Worm (Caenorhabditis elegans) whole organism, young adult: ENCODE measurements around the gene epn-1.

Experiments used
- B0035.1 ChIP-seq: sonication (generic microtip); optimal IDR thresholded peaks from 2 replicates; lab custom pipeline; 2016; ENCODE audit warnings: missing genetic modification characterization, mild to moderate bottlenecking, missing compliant biosample characterization, missing genotype, missing genetic modification reagents
- B0336.3 ChIP-seq: fragments of 200-800 bp; sonication (Bioruptor generic); IDR thresholded peaks from 2 replicates; pipeline ENCODE4 v1.3.6; 2022; ENCODE audit warnings: missing genetic modification characterization, missing compliant biosample characterization
- F37B4.10 ChIP-seq: fragments of 200-800 bp; sonication (Bioruptor generic); IDR thresholded peaks from 2 replicates; pipeline ENCODE4 v1.3.6; 2022; ENCODE audit warnings: missing genetic modification characterization, missing compliant biosample characterization
- F49E8.2 ChIP-seq: sonication (generic microtip); optimal IDR thresholded peaks from 3 replicates; lab custom pipeline; 2017; ENCODE audit warnings: missing genetic modification characterization, mild to moderate bottlenecking, missing compliant biosample characterization, antibody characterized with exemption, moderate library complexity; ENCODE audit not compliant: insufficient read depth
- F55B11.4 ChIP-seq: sonication (generic microtip); optimal IDR thresholded peaks from 2 replicates; lab custom pipeline; 2016; ENCODE audit warnings: missing compliant biosample characterization, missing genetic modification characterization, borderline replicate concordance; ENCODE audit not compliant: insufficient read depth
- F57C9.4 ChIP-seq: sonication (generic microtip); optimal IDR thresholded peaks from 2 replicates; lab custom pipeline; 2017; ENCODE audit warnings: mild to moderate bottlenecking, missing genetic modification characterization, missing compliant biosample characterization
- K12H6.12 ChIP-seq: fragments of 200-800 bp; sonication (Bioruptor generic); optimal IDR thresholded peaks from 2 replicates; lab custom pipeline; 2018; ENCODE audit warnings: mild to moderate bottlenecking, missing genetic modification characterization, missing compliant biosample characterization
- T07F8.4 ChIP-seq: sonication (generic microtip); optimal IDR thresholded peaks from 2 replicates; lab custom pipeline; 2016; ENCODE audit warnings: mild to moderate bottlenecking, missing genetic modification characterization, moderate library complexity, missing compliant biosample characterization
- T26A5.8 ChIP-seq: sonication (generic microtip); optimal IDR thresholded peaks from 2 replicates; lab custom pipeline; 2016; ENCODE audit warnings: missing genetic modification characterization, missing compliant biosample characterization
- Y53F4B.3 ChIP-seq: fragments of 200-800 bp; sonication (Bioruptor generic); IDR thresholded peaks from 2 replicates; pipeline ENCODE4 v1.3.6; 2022; ENCODE audit warnings: missing genetic modification reagents, missing genetic modification characterization, missing compliant biosample characterization
- Y67H2A.10 ChIP-seq: fragments of 200-800 bp; sonication (Bioruptor generic); conservative IDR thresholded peaks from 2 replicates; pipeline ENCODE4 v1.3.6; 2022; ENCODE audit warnings: missing genetic modification reagents, missing genetic modification characterization, missing compliant biosample characterization
- Y95B8A.8 ChIP-seq: fragments of 200-800 bp; sonication (Bioruptor generic); IDR thresholded peaks from 2 replicates; pipeline ENCODE4 v1.3.6; 2022; ENCODE audit warnings: missing genetic modification reagents, missing genetic modification characterization, missing compliant biosample characterization
- akir-1 ChIP-seq: fragments of 200-800 bp; sonication (Bioruptor generic); optimal IDR thresholded peaks from 2 replicates; lab custom pipeline; 2018; ENCODE audit warnings: mild to moderate bottlenecking, missing genetic modification characterization, moderate library complexity, missing compliant biosample characterization
- ama-1 ChIP-seq, 3 experiments: fragments of 150-350 bp in 1 of 3; sonication (generic microtip) in 2 of 3; optimal IDR thresholded peaks; 2 replicates each; lab custom pipeline; 2014 to 2018; ENCODE audit warnings: missing biosample characterization in 2 of 3, missing genetic modification characterization in 2 of 3, missing genetic modification reagents in 2 of 3
- attf-6 ChIP-seq: fragments of 200-800 bp; sonication (Bioruptor generic); IDR thresholded peaks from 2 replicates; pipeline ENCODE4 v1.3.6; 2022; ENCODE audit warnings: missing genetic modification reagents, missing genetic modification characterization, missing compliant biosample characterization
- bed-1 ChIP-seq: fragments of 200-800 bp; sonication (Bioruptor generic); IDR thresholded peaks from 2 replicates; pipeline ENCODE4 v1.3.6; 2022; ENCODE audit warnings: missing genetic modification reagents, missing genetic modification characterization, missing compliant biosample characterization
- ccch-3 ChIP-seq: fragments of 200-800 bp; sonication (Bioruptor generic); optimal IDR thresholded peaks from 2 replicates; lab custom pipeline; 2018; ENCODE audit warnings: mild to moderate bottlenecking, missing genetic modification characterization, missing compliant biosample characterization
- ceh-27 ChIP-seq: fragments of 200-800 bp; sonication (Bioruptor generic); optimal IDR thresholded peaks from 2 replicates; lab custom pipeline; 2018; ENCODE audit warnings: mild to moderate bottlenecking, missing genetic modification characterization, moderate library complexity, missing compliant biosample characterization
- ceh-40 ChIP-seq: fragments of 200-800 bp; sonication (Bioruptor generic); IDR thresholded peaks from 2 replicates; pipeline ENCODE4 v1.3.6; 2022; ENCODE audit warnings: missing genetic modification characterization, missing compliant biosample characterization
- ceh-79 ChIP-seq: sonication (generic microtip); optimal IDR thresholded peaks from 2 replicates; lab custom pipeline; 2017; ENCODE audit warnings: mild to moderate bottlenecking, missing genetic modification characterization, missing compliant biosample characterization
- dpl-1 ChIP-seq: fragments of 150-350 bp; optimal IDR thresholded peaks from 2 replicates; lab custom pipeline; 2014; ENCODE audit warnings: missing biosample characterization, missing genetic modification reagents, missing genetic modification characterization
- egl-18 ChIP-seq: fragments of 200-800 bp; sonication (Bioruptor generic); IDR thresholded peaks from 2 replicates; pipeline ENCODE4 v1.3.6; 2022; ENCODE audit warnings: missing genetic modification reagents, missing genetic modification characterization, missing compliant biosample characterization
- egl-44 ChIP-seq: fragments of 200-800 bp; sonication (Bioruptor generic); IDR thresholded peaks from 2 replicates; pipeline ENCODE4 v1.3.6; 2022; ENCODE audit warnings: missing genetic modification reagents, missing genetic modification characterization, missing compliant biosample characterization
- ets-4 ChIP-seq: fragments of 200-800 bp; sonication (Bioruptor generic); optimal IDR thresholded peaks from 2 replicates; lab custom pipeline; 2018; ENCODE audit warnings: mild to moderate bottlenecking, missing genetic modification characterization, missing compliant biosample characterization
- gei-17 ChIP-seq: fragments of 200-800 bp; sonication (Bioruptor generic); optimal IDR thresholded peaks from 2 replicates; lab custom pipeline; 2018; ENCODE audit warnings: mild to moderate bottlenecking, missing genetic modification characterization, missing compliant biosample characterization
- hmg-1.2 ChIP-seq: fragments of 200-800 bp; sonication (Bioruptor generic); IDR thresholded peaks from 2 replicates; pipeline ENCODE4 v1.3.6; 2022; ENCODE audit warnings: missing genetic modification reagents, missing genetic modification characterization, missing compliant biosample characterization
- let-607 ChIP-seq, 2 experiments: fragments of 200-800 bp in 1 of 2; sonication (Bioruptor generic) in 1 of 2; sonication (generic microtip) in 1 of 2; optimal IDR thresholded peaks; 2 replicates each; lab custom pipeline; 2016 to 2018; ENCODE audit warnings: mild to moderate bottlenecking in 2 of 2, missing compliant biosample characterization in 2 of 2, missing genetic modification characterization in 2 of 2, moderate library complexity in 2 of 2, missing genotype in 1 of 2
- lin-40 ChIP-seq: sonication (generic microtip); optimal IDR thresholded peaks from 2 replicates; lab custom pipeline; 2016; ENCODE audit warnings: missing genetic modification characterization, mild to moderate bottlenecking, missing compliant biosample characterization, missing genotype, missing genetic modification reagents
- lsy-27 ChIP-seq: sonication (generic microtip); optimal IDR thresholded peaks from 2 replicates; lab custom pipeline; 2017; ENCODE audit warnings: missing genetic modification characterization, mild to moderate bottlenecking, missing compliant biosample characterization, antibody characterized with exemption, missing genotype, borderline replicate concordance; ENCODE audit not compliant: insufficient read depth
- madf-10 ChIP-seq: sonication (generic microtip); optimal IDR thresholded peaks from 2 replicates; lab custom pipeline; 2016; ENCODE audit warnings: mild to moderate bottlenecking, missing genetic modification characterization, missing compliant biosample characterization
- madf-3 ChIP-seq: fragments of 200-800 bp; sonication (Bioruptor generic); IDR thresholded peaks from 2 replicates; pipeline ENCODE4 v1.3.6; 2022; ENCODE audit warnings: missing genetic modification reagents, missing genetic modification characterization, missing compliant biosample characterization
- madf-6 ChIP-seq: fragments of 200-800 bp; sonication (Bioruptor generic); IDR thresholded peaks from 2 replicates; pipeline ENCODE4 v1.3.6; 2022; ENCODE audit warnings: missing genetic modification reagents, missing genetic modification characterization, missing compliant biosample characterization
- mcd-1 ChIP-seq: fragments of 200-800 bp; sonication (Bioruptor generic); IDR thresholded peaks from 2 replicates; pipeline ENCODE4 v1.3.6; 2022; ENCODE audit warnings: missing genetic modification reagents, missing genetic modification characterization, missing compliant biosample characterization
- mes-4 ChIP-seq: sonication (generic microtip); optimal IDR thresholded peaks from 2 replicates; lab custom pipeline; 2016; ENCODE audit warnings: missing genotype, missing genetic modification characterization, missing compliant biosample characterization
- nfya-2 ChIP-seq: fragments of 200-800 bp; sonication (Bioruptor generic); IDR thresholded peaks from 2 replicates; pipeline ENCODE4 v1.3.6; 2022; ENCODE audit warnings: missing genetic modification reagents, missing genetic modification characterization, missing compliant biosample characterization
- nhr-120 ChIP-seq: fragments of 200-800 bp; sonication (Bioruptor generic); IDR thresholded peaks from 2 replicates; pipeline ENCODE4 v1.3.6; 2022; ENCODE audit warnings: missing genetic modification characterization, missing compliant biosample characterization
- nhr-179 ChIP-seq: sonication (generic microtip); optimal IDR thresholded peaks from 2 replicates; lab custom pipeline; 2016; ENCODE audit warnings: mild to moderate bottlenecking, missing genetic modification characterization, missing compliant biosample characterization
- nhr-80 ChIP-seq: sonication (generic microtip); optimal IDR thresholded peaks from 2 replicates; lab custom pipeline; 2016; ENCODE audit warnings: missing genetic modification characterization, missing compliant biosample characterization
- pbrm-1 ChIP-seq: fragments of 200-800 bp; sonication (Bioruptor generic); IDR thresholded peaks from 2 replicates; pipeline ENCODE4 v1.3.6; 2022; ENCODE audit warnings: missing genetic modification reagents, missing genetic modification characterization, missing compliant biosample characterization
- pha-4 ChIP-seq: fragments of 150-350 bp; sonication (generic microtip); optimal IDR thresholded peaks from 2 replicates; lab custom pipeline; 2014; ENCODE audit warnings: missing biosample characterization, missing genetic modification reagents, missing genetic modification characterization
- rcor-1 ChIP-seq: fragments of 200-800 bp; sonication (Bioruptor generic); IDR thresholded peaks from 2 replicates; pipeline ENCODE4 v1.3.6; 2022; ENCODE audit warnings: missing genetic modification reagents, missing genetic modification characterization, missing compliant biosample characterization
- repo-1 ChIP-seq: sonication (generic microtip); optimal IDR thresholded peaks from 2 replicates; lab custom pipeline; 2017; ENCODE audit warnings: mild to moderate bottlenecking, missing genetic modification characterization, missing compliant biosample characterization
- sdz-38 ChIP-seq: sonication (generic microtip); optimal IDR thresholded peaks from 2 replicates; lab custom pipeline; 2016; ENCODE audit warnings: missing genotype, missing genetic modification characterization, missing compliant biosample characterization
- snpc-4 ChIP-seq, 5 experiments: fragments of 150-350 bp in 1 of 5; sonication (generic microtip) in 4 of 5; optimal IDR thresholded peaks; 2 replicates each; lab custom pipeline; 2014 to 2018; ENCODE audit warnings: missing genetic modification characterization in 5 of 5, missing biosample characterization in 3 of 5, antibody characterized with exemption in 2 of 5, mild to moderate bottlenecking in 2 of 5, missing compliant biosample characterization in 2 of 5, missing genotype in 2 of 5, moderate library complexity in 2 of 5, missing genetic modification reagents in 1 of 5
- tbp1 ChIP-seq: fragments of 200-800 bp; sonication (Bioruptor generic); optimal IDR thresholded peaks from 2 replicates; lab custom pipeline; 2018; ENCODE audit warnings: mild to moderate bottlenecking, missing genetic modification characterization, missing compliant biosample characterization
- tbx-9 ChIP-seq: sonication (generic microtip); optimal IDR thresholded peaks from 2 replicates; lab custom pipeline; 2016; ENCODE audit warnings: borderline replicate concordance, missing genetic modification characterization, inconsistent platforms, missing compliant biosample characterization

epn-1 gene

ce11 chrX:14828766-14829165 is 10.5 kb upstream of the epn-1 start:
- TF ChIP-seq mcd-1 (GFP tag; lab: Robert Waterston, UW) = no peak
- no peak for TF ChIP-seq bed-1 (GFP tag; lab: Robert Waterston, UW)
- no peak for TF ChIP-seq akir-1 (GFP tag; lab: Kevin White, UChicago)
- TF ChIP-seq egl-18 (GFP tag; lab: Robert Waterston, UW) = no peak
- TF ChIP-seq madf-10 (tag; lab: Kevin White, UChicago) = no peak
- no peak for TF ChIP-seq repo-1 (tag; lab: Kevin White, UChicago)
- no peak for TF ChIP-seq T26A5.8 (tag; lab: Kevin White, UChicago)
- no peak for TF ChIP-seq K12H6.12 (tag; lab: Kevin White, UChicago)
- no peak for TF ChIP-seq tbp1
- TF ChIP-seq ceh-79 (tag; lab: Kevin White, UChicago) = no peak
- TF ChIP-seq pbrm-1 (GFP tag; lab: Robert Waterston, UW) = no peak
- no peak for TF ChIP-seq T07F8.4 (tag; lab: Kevin White, UChicago)
- no peak for TF ChIP-seq Y67H2A.10
- no peak for TF ChIP-seq tbx-9 (tag; lab: Kevin White, UChicago)
- TF ChIP-seq dpl-1 (GFP tag; lab: Kevin White, UChicago) = no peak
- TF ChIP-seq madf-3 (GFP tag; lab: Robert Waterston, UW) = no peak
- no peak for TF ChIP-seq let-607 (tag; optimal IDR thresholded peaks at IDR 0.05; lab: Kevin White, UChicago)

ce11 chrX:14824490-14825050 is 6.3 kb upstream of the epn-1 start, which contains the start of gene mbk-1:
TSS of gene mbk-1 (minus strand) at chrX:14824540.
- TF ChIP-seq ceh-40 (GFP tag; lab: Robert Waterston, UW) = no peak
- peak; percentile 60 for TF ChIP-seq lin-40 (tag; lab: Kevin White, UChicago)
- TF ChIP-seq snpc-4 (GFP tag; optimal IDR thresholded peaks at IDR 0.05; lab: Kevin White, UChicago) = no peak
- TF ChIP-seq snpc-4 (tag; optimal IDR thresholded peaks at IDR 0.05; lab: Kevin White, UChicago) = peak in 3 of 4 experiments; percentile 31 to 40 (median 35)
- no peak for TF ChIP-seq mes-4 (tag; lab: Kevin White, UChicago)
- no peak for TF ChIP-seq F49E8.2 (tag; lab: Kevin White, UChicago)
- no peak for TF ChIP-seq rcor-1 (GFP tag; lab: Robert Waterston, UW)
- TF ChIP-seq sdz-38 = no peak
- no peak for TF ChIP-seq Y95B8A.8
- no peak for TF ChIP-seq pha-4
- TF ChIP-seq egl-44 (GFP tag; lab: Robert Waterston, UW) = no peak
- no peak for TF ChIP-seq nfya-2 (GFP tag; lab: Robert Waterston, UW)
- TF ChIP-seq madf-3 (GFP tag; lab: Robert Waterston, UW) = peak; percentile 87
- no peak for TF ChIP-seq F57C9.4 (tag; lab: Kevin White, UChicago)
- no peak for TF ChIP-seq ama-1 (optimal IDR thresholded peaks at IDR 0.05; lab: Kevin White, UChicago)
- no peak for TF ChIP-seq ama-1 (GFP tag; optimal IDR thresholded peaks at IDR 0.05; lab: Kevin White, UChicago)
- TF ChIP-seq nhr-120 (GFP tag; lab: Robert Waterston, UW) = no peak
- peak; percentile 35; the same call in 1 of the 2 replicates for TF ChIP-seq mcd-1 (GFP tag; lab: Robert Waterston, UW)
- no peak for TF ChIP-seq ccch-3 (GFP tag; lab: Kevin White, UChicago)
- no peak for TF ChIP-seq B0336.3
- TF ChIP-seq ceh-27 (GFP tag; lab: Kevin White, UChicago) = peak; percentile 81
- TF ChIP-seq madf-6 (GFP tag; lab: Robert Waterston, UW) = no peak
- peak; percentile 29 for TF ChIP-seq K12H6.12 (tag; lab: Kevin White, UChicago)
- no peak for TF ChIP-seq nhr-179 (tag; lab: Kevin White, UChicago)
- peak; percentile 88 for TF ChIP-seq hmg-1.2 (GFP tag; lab: Robert Waterston, UW)
- peak; percentile 16 for TF ChIP-seq gei-17 (GFP tag; lab: Kevin White, UChicago)
- TF ChIP-seq F55B11.4 (tag; lab: Kevin White, UChicago) = no peak
- no peak for TF ChIP-seq F37B4.10 (GFP tag; lab: Robert Waterston, UW)
- TF ChIP-seq nhr-80 (tag; lab: Kevin White, UChicago) = peak; percentile 81
- TF ChIP-seq lsy-27 = no peak
- TF ChIP-seq tbx-9 (tag; lab: Kevin White, UChicago) = no peak
- no peak for TF ChIP-seq B0035.1 (tag; lab: Kevin White, UChicago)
- no peak for TF ChIP-seq ets-4
- no peak for TF ChIP-seq attf-6
- no peak for TF ChIP-seq Y53F4B.3 (GFP tag; lab: Robert Waterston, UW)
